Fruit fly (Drosophila melanogaster) whole organism, wandering third instar larva: Measurements from ENCODE around the gene CG9297.

ENCODE experiments used
- Abd-B ChIP-seq: fragments of >200 bp; optimal IDR thresholded peaks from 2 replicates; lab custom pipeline; 2017; ENCODE audit warnings: missing biosample characterization, missing genetic modification characterization
- CG32264 ChIP-seq: fragments of 200-800 bp; sonication (Bioruptor generic); optimal IDR thresholded peaks from 2 replicates; lab custom pipeline; 2016; ENCODE audit warnings: missing biosample characterization, missing genetic modification characterization
- CG9705 ChIP-seq: fragments of 200-800 bp; sonication (Bioruptor generic); optimal IDR thresholded peaks from 2 replicates; lab custom pipeline; 2018; ENCODE audit warnings: missing biosample characterization, mild to moderate bottlenecking, missing genetic modification characterization
- CrebA ChIP-seq: fragments of 200-800 bp; sonication (Bioruptor generic); optimal IDR thresholded peaks from 2 replicates; lab custom pipeline; 2016; ENCODE audit warnings: missing biosample characterization, mild to moderate bottlenecking, missing genetic modification characterization, borderline replicate concordance
- Dfd ChIP-seq: fragments of >200 bp; optimal IDR thresholded peaks from 2 replicates; lab custom pipeline; 2017; ENCODE audit warnings: missing biosample characterization, missing genetic modification characterization
- Dif ChIP-seq: fragments of 200-275, 200-300 bp; sonication (Bioruptor generic); optimal IDR thresholded peaks from 2 replicates; lab custom pipeline; 2018; ENCODE audit warnings: missing biosample characterization, missing genetic modification characterization; ENCODE audit not compliant: partially characterized antibody
- GATAd ChIP-seq: sonication (Bioruptor generic); optimal IDR thresholded peaks from 2 replicates; lab custom pipeline; 2016; ENCODE audit warnings: missing biosample characterization, missing genetic modification characterization
- HLH106 ChIP-seq: fragments of 200-800 bp; optimal IDR thresholded peaks from 3 replicates; lab custom pipeline; 2019; ENCODE audit warnings: missing biosample characterization, mild to moderate bottlenecking, missing genetic modification characterization, moderate library complexity
- Hnf4 ChIP-seq: fragments of 200-800 bp; sonication (Bioruptor generic); optimal IDR thresholded peaks from 2 replicates; lab custom pipeline; 2016; ENCODE audit warnings: missing biosample characterization, mild to moderate bottlenecking, missing genetic modification characterization
- Hr78 ChIP-seq: fragments of >200 bp; optimal IDR thresholded peaks from 2 replicates; lab custom pipeline; 2017; ENCODE audit warnings: missing biosample characterization, missing genetic modification characterization
- Hr83 ChIP-seq: fragments of 200-300 bp; sonication (Bioruptor generic); optimal IDR thresholded peaks from 2 replicates; lab custom pipeline; 2016; ENCODE audit warnings: missing biosample characterization, mild to moderate bottlenecking, missing genetic modification characterization, moderate library complexity; ENCODE audit not compliant: poor library complexity, severe bottlenecking
- Jra ChIP-seq: sonication (Bioruptor generic); optimal IDR thresholded peaks from 2 replicates; lab custom pipeline; 2016; ENCODE audit warnings: missing biosample characterization, missing genetic modification characterization
- Mio ChIP-seq: sonication (Bioruptor generic); optimal IDR thresholded peaks from 2 replicates; lab custom pipeline; 2016; ENCODE audit warnings: missing biosample characterization, missing genetic modification characterization
- Myc ChIP-seq: fragments of >200 bp; optimal IDR thresholded peaks from 2 replicates; lab custom pipeline; 2017
- N ChIP-seq: fragments of >200 bp; optimal IDR thresholded peaks from 2 replicates; lab custom pipeline; 2018; ENCODE audit warnings: missing biosample characterization, missing external identifiers, missing genetic modification characterization
- OdsH ChIP-seq: fragments of 200-800 bp; sonication (Bioruptor generic); optimal IDR thresholded peaks from 2 replicates; lab custom pipeline; 2016; ENCODE audit warnings: missing biosample characterization, mild to moderate bottlenecking, missing genetic modification characterization
- Rel ChIP-seq, 2 experiments: fragments of 200-800 bp; sonication (Bioruptor generic) in 1 of 2; optimal IDR thresholded peaks; 2 replicates in 1 of 2; 3 replicates in 1 of 2; lab custom pipeline; 2016 to 2019; ENCODE audit warnings: mild to moderate bottlenecking in 2 of 2, missing biosample characterization in 2 of 2, missing genetic modification characterization in 2 of 2, moderate library complexity in 1 of 2
- Sp1 ChIP-seq: fragments of 200-800 bp; sonication (Bioruptor generic); optimal IDR thresholded peaks from 3 replicates; lab custom pipeline; 2019; ENCODE audit warnings: missing biosample characterization, mild to moderate bottlenecking, missing genetic modification characterization, moderate library complexity
- Vsx2 ChIP-seq: fragments of 200-300, 225-300 bp; sonication (Bioruptor generic); optimal IDR thresholded peaks from 2 replicates; lab custom pipeline; 2018; ENCODE audit warnings: missing biosample characterization, missing genetic modification characterization; ENCODE audit not compliant: partially characterized antibody
- br ChIP-seq: fragments of 200-800 bp; sonication (Bioruptor generic); optimal IDR thresholded peaks from 2 replicates; lab custom pipeline; 2016; ENCODE audit warnings: missing biosample characterization, missing genetic modification characterization
- brk ChIP-seq: fragments of 200-800 bp; sonication (Bioruptor generic); optimal IDR thresholded peaks from 2 replicates; lab custom pipeline; 2016; ENCODE audit warnings: missing biosample characterization, mild to moderate bottlenecking, missing genetic modification characterization
- dl ChIP-seq, 2 experiments: fragments of 175-275, 200-275 bp in 1 of 2; fragments of 200-275 bp in 1 of 2; sonication (Bioruptor generic); optimal IDR thresholded peaks; lab custom pipeline; 2018; ENCODE audit warnings: mild to moderate bottlenecking in 2 of 2, missing biosample characterization in 2 of 2, missing genetic modification characterization in 2 of 2, moderate library complexity in 2 of 2; ENCODE audit not compliant: partially characterized antibody in 2 of 2, insufficient read depth in 1 of 2
- dmrt93B ChIP-seq: fragments of 200-800 bp; sonication (Bioruptor generic); optimal IDR thresholded peaks from 2 replicates; lab custom pipeline; 2018; ENCODE audit warnings: missing biosample characterization, mild to moderate bottlenecking, missing genetic modification characterization
- dsf ChIP-seq: sonication (Bioruptor generic); optimal IDR thresholded peaks from 2 replicates; lab custom pipeline; 2016; ENCODE audit warnings: missing biosample characterization, missing genetic modification characterization, borderline replicate concordance
- ey ChIP-seq: fragments of 200-800 bp; sonication (Bioruptor generic); optimal IDR thresholded peaks from 2 replicates; lab custom pipeline; 2016; ENCODE audit warnings: missing biosample characterization, missing genetic modification characterization
- foxo ChIP-seq, 2 experiments: fragments of 200-800 bp; sonication (Bioruptor generic); optimal IDR thresholded peaks; 2 replicates in 1 of 2; 3 replicates in 1 of 2; lab custom pipeline; 2016 to 2017; ENCODE audit warnings: missing biosample characterization in 2 of 2, missing genetic modification characterization in 2 of 2
- fru ChIP-seq: fragments of 200-800 bp; sonication (Bioruptor generic); optimal IDR thresholded peaks from 3 replicates; lab custom pipeline; 2016; ENCODE audit warnings: missing biosample characterization, mild to moderate bottlenecking, missing genetic modification characterization
- h ChIP-seq: fragments of 200-800 bp; sonication (Bioruptor generic); optimal IDR thresholded peaks from 3 replicates; lab custom pipeline; 2016; ENCODE audit warnings: missing biosample characterization, mild to moderate bottlenecking, missing genetic modification characterization
- jim ChIP-seq: fragments of 175-275, 200-325 bp; sonication (Bioruptor generic); optimal IDR thresholded peaks from 2 replicates; lab custom pipeline; 2016; ENCODE audit warnings: missing biosample characterization, mild to moderate bottlenecking, missing genetic modification characterization
- lola ChIP-seq: fragments of >200 bp; optimal IDR thresholded peaks from 2 replicates; lab custom pipeline; 2017; ENCODE audit warnings: missing biosample characterization, missing genetic modification characterization
- pan ChIP-seq: fragments of >200 bp; optimal IDR thresholded peaks from 2 replicates; lab custom pipeline; 2017
- psq ChIP-seq: fragments of 200-800 bp; sonication (Bioruptor generic); optimal IDR thresholded peaks from 3 replicates; lab custom pipeline; 2017; ENCODE audit warnings: missing biosample characterization, mild to moderate bottlenecking, missing genetic modification characterization, moderate library complexity
- rgr ChIP-seq: fragments of 200-800 bp; sonication (Bioruptor generic); optimal IDR thresholded peaks from 3 replicates; lab custom pipeline; 2016; ENCODE audit warnings: missing biosample characterization, mild to moderate bottlenecking, missing genetic modification characterization
- sage ChIP-seq: fragments of 200-800 bp; sonication (Bioruptor generic); optimal IDR thresholded peaks from 2 replicates; lab custom pipeline; 2016; ENCODE audit warnings: missing biosample characterization, mild to moderate bottlenecking, missing genetic modification characterization
- sv ChIP-seq: fragments of 200-800 bp; sonication (Bioruptor generic); optimal IDR thresholded peaks from 3 replicates; lab custom pipeline; 2016; ENCODE audit warnings: missing biosample characterization, missing genetic modification characterization
- tai ChIP-seq: sonication (Bioruptor generic); optimal IDR thresholded peaks from 2 replicates; lab custom pipeline; 2016; ENCODE audit warnings: missing biosample characterization, missing genetic modification characterization
- usp ChIP-seq: fragments of >200 bp; optimal IDR thresholded peaks from 2 replicates; lab custom pipeline; 2017; ENCODE audit warnings: missing biosample characterization, missing genetic modification characterization
- woc ChIP-seq: sonication (Bioruptor generic); optimal IDR thresholded peaks from 2 replicates; lab custom pipeline; 2016; ENCODE audit warnings: missing biosample characterization, mild to moderate bottlenecking, missing genetic modification characterization

The CG9297 gene

DNA sequence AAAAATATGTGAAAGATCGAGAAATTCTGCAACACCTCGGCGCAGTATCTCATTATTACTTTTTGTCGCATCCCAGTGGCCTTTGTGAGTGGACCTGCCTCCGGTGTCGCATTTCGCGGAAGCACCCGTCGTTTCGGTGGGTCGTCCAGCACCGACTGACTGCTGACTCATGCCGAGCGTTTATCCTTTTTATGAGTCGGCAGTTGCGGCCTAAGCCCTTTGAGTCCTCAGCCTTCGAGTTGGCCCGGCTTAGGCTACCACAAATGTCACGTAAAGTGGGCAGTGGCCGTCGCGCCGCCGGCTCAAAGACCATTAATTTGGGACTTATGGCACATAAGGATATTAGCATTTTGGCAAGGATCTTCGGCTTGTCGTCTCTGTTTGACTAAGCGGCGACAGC lies 40.4 kb downstream of the CG9297 start:
- no peak for TF ChIP-seq Dif (GFP tag; lab: Kevin White, UChicago)
- no peak for TF ChIP-seq CG32264
- TF ChIP-seq woc (GFP tag; lab: Kevin White, UChicago) = no peak
- TF ChIP-seq lola (GFP tag; lab: Kevin White, UChicago) = no peak
- no peak for TF ChIP-seq foxo (GFP tag; optimal IDR thresholded peaks at IDR 0.05; lab: Kevin White, UChicago)
- no peak for TF ChIP-seq Abd-B
- TF ChIP-seq usp = no peak
- TF ChIP-seq brk (GFP tag; lab: Kevin White, UChicago) = no peak
- no peak for TF ChIP-seq psq (GFP tag; lab: Kevin White, UChicago)
- TF ChIP-seq Hr83 = no peak

DNA sequence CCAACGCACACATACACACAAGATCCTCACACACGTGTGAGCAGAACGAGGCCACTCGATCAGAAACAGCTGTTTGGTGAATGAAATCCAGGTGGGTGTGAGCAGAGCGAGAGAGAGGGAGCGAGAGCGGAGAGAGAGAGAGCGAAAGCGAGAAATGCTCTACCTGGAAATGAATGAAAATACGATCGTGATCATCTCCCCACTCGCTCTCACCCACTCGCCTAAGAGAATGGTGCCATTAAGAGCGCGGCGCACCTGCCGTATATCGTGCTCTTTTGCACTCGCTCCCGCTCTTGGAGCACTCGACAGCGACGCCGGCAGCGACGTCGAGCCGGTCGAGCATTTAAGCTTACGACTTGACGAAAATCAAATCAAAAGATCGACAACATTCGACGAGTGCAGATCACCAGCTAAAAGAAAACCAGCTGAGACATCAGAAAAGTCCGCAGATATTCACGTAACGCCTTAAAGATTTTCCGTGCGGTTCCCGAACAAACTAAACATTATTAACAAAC lies 41.5 kb downstream of the CG9297 start, which contains the start of the genes tal-1A, tal-2A, tal-3A and tal-AA:
Gene tal-1A, plus strand, starts transcription at position 374 of the 515 bp plus-strand sequence.
Gene tal-2A, plus strand, starts transcription at position 374 of the 515 bp plus-strand sequence.
Gene tal-3A, plus strand, starts transcription at position 374 of the 515 bp plus-strand sequence.
Gene tal-AA, plus strand, starts transcription at position 374 of the 515 bp plus-strand sequence.
- peak; percentile 8 for TF ChIP-seq psq (GFP tag; lab: Kevin White, UChicago)
- TF ChIP-seq OdsH (GFP tag; lab: Kevin White, UChicago) = peak; percentile 48
- TF ChIP-seq Hr83 = no peak
- TF ChIP-seq Vsx2 = peak; percentile 92
- TF ChIP-seq Hr78 = no peak
- no peak for TF ChIP-seq sv (GFP tag; lab: Kevin White, UChicago)
- no peak for TF ChIP-seq usp
- TF ChIP-seq Jra (GFP tag; lab: Kevin White, UChicago) = peak; percentile 55
- peak; percentile 54 for TF ChIP-seq brk (GFP tag; lab: Kevin White, UChicago)
- TF ChIP-seq ey (GFP tag; lab: Kevin White, UChicago) = no peak
- TF ChIP-seq sage = peak; percentile 66
- TF ChIP-seq jim (GFP tag; lab: Kevin White, UChicago) = no peak
- TF ChIP-seq rgr (GFP tag; lab: Kevin White, UChicago) = peak; percentile 47
- TF ChIP-seq dmrt93B (GFP tag; lab: Kevin White, UChicago) = no peak
- no peak for TF ChIP-seq Mio (GFP tag; lab: Kevin White, UChicago)
- no peak for TF ChIP-seq tai (GFP tag; lab: Kevin White, UChicago)
- TF ChIP-seq fru (GFP tag; lab: Kevin White, UChicago) = peak; percentile 56
- TF ChIP-seq CG32264 = no peak
- TF ChIP-seq CG9705 (GFP tag; lab: Kevin White, UChicago) = no peak
- TF ChIP-seq lola (GFP tag; lab: Kevin White, UChicago) = no peak
- peak; percentile 8 for TF ChIP-seq br (GFP tag; lab: Kevin White, UChicago)
- no peak for TF ChIP-seq pan (lab: Kevin White, UChicago)
- peak; percentile 92 to 96 for TF ChIP-seq dl (GFP tag; optimal IDR thresholded peaks at IDR 0.05; lab: Kevin White, UChicago; ENCODE audit: insufficient read depth in 1 of 2, partially characterized antibody in 2 of 2)
- no peak for TF ChIP-seq Dfd (GFP tag; lab: Kevin White, UChicago)
- TF ChIP-seq GATAd (GFP tag; lab: Kevin White, UChicago) = no peak
- peak; percentile 70 for TF ChIP-seq h (GFP tag; lab: Kevin White, UChicago)
- TF ChIP-seq Sp1 (GFP tag; lab: Kevin White, UChicago) = peak; percentile 27
- TF ChIP-seq Rel (GFP tag; optimal IDR thresholded peaks at IDR 0.05; lab: Kevin White, UChicago) = peak; percentile 2
- peak; percentile 25 for TF ChIP-seq Rel (tag; optimal IDR thresholded peaks at IDR 0.05; lab: Kevin White, UChicago)
- no peak for TF ChIP-seq Myc
- peak; percentile 26 to 37 for TF ChIP-seq foxo (GFP tag; optimal IDR thresholded peaks at IDR 0.05; lab: Kevin White, UChicago)
- TF ChIP-seq N = no peak
- TF ChIP-seq CrebA (GFP tag; lab: Kevin White, UChicago) = peak; percentile 65
- no peak for TF ChIP-seq Abd-B
- TF ChIP-seq HLH106 (tag; lab: Kevin White, UChicago) = no peak
- TF ChIP-seq Hnf4 (GFP tag; lab: Kevin White, UChicago) = peak; percentile 35
- TF ChIP-seq dsf (GFP tag; lab: Kevin White, UChicago) = no peak
- peak; percentile 99 for TF ChIP-seq Dif (GFP tag; lab: Kevin White, UChicago)
- TF ChIP-seq woc (GFP tag; lab: Kevin White, UChicago) = no peak
